Fruit fly (Drosophila melanogaster) whole organism, wandering third instar larva: ENCODE data around the gene Det.

Experiments used
- CG9705 ChIP-seq: fragments of 200-800 bp; sonication (Bioruptor generic); optimal IDR thresholded peaks from 2 replicates; lab custom pipeline; 2018; ENCODE audit warnings: missing biosample characterization, mild to moderate bottlenecking, missing genetic modification characterization
- GATAd ChIP-seq: sonication (Bioruptor generic); optimal IDR thresholded peaks from 2 replicates; lab custom pipeline; 2016; ENCODE audit warnings: missing biosample characterization, missing genetic modification characterization
- Hr78 ChIP-seq: fragments of >200 bp; optimal IDR thresholded peaks from 2 replicates; lab custom pipeline; 2017; ENCODE audit warnings: missing biosample characterization, missing genetic modification characterization
- N ChIP-seq: fragments of >200 bp; optimal IDR thresholded peaks from 2 replicates; lab custom pipeline; 2018; ENCODE audit warnings: missing biosample characterization, missing external identifiers, missing genetic modification characterization
- brk ChIP-seq: fragments of 200-800 bp; sonication (Bioruptor generic); optimal IDR thresholded peaks from 2 replicates; lab custom pipeline; 2016; ENCODE audit warnings: missing biosample characterization, mild to moderate bottlenecking, missing genetic modification characterization
- fru ChIP-seq: fragments of 200-800 bp; sonication (Bioruptor generic); optimal IDR thresholded peaks from 3 replicates; lab custom pipeline; 2016; ENCODE audit warnings: missing biosample characterization, mild to moderate bottlenecking, missing genetic modification characterization
- pan ChIP-seq: fragments of >200 bp; optimal IDR thresholded peaks from 2 replicates; lab custom pipeline; 2017
- psq ChIP-seq: fragments of 200-800 bp; sonication (Bioruptor generic); optimal IDR thresholded peaks from 3 replicates; lab custom pipeline; 2017; ENCODE audit warnings: missing biosample characterization, mild to moderate bottlenecking, missing genetic modification characterization, moderate library complexity
- usp ChIP-seq: fragments of >200 bp; optimal IDR thresholded peaks from 2 replicates; lab custom pipeline; 2017; ENCODE audit warnings: missing biosample characterization, missing genetic modification characterization

DNA sequence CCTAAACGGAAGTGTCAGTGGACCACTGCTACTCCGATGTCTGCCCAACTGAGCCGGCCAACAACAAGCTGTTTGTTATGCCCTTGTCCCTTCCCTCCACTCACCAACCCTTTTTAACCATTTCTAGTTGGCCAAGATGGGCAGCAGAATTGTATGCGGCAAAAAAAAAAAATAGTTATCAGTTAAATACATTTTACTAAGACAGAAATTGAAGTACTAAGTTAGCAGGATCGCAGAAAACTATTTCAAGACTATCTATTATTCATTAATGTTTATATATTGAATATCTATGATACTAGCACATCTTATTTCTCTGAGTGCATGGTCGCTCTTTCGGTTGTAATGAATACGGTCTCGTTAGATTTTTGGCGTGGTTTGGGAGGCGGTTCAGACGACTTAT is 42.5 kb downstream of the Det start:
- no peak for TF ChIP-seq psq
- TF ChIP-seq CG9705 (GFP tag; lab: Kevin White, UChicago) = no peak
- TF ChIP-seq usp (GFP tag; lab: Kevin White, UChicago) = no peak
- no peak for TF ChIP-seq fru (GFP tag; lab: Kevin White, UChicago)
- no peak for TF ChIP-seq Hr78 (GFP tag; lab: Kevin White, UChicago)
- no peak for TF ChIP-seq N (GFP tag; lab: Kevin White, UChicago)
- TF ChIP-seq pan = no peak
- no peak for TF ChIP-seq GATAd
- TF ChIP-seq brk (GFP tag; lab: Kevin White, UChicago) = no peak
